Worm (Caenorhabditis elegans): ENCODE results near the gene srpa-68.
A peak's percentile ranks its signal among the peaks of the same experiment; 100 is the strongest.

Gene srpa-68

ce11 chrV:12291587-12291986 lies at the start of gene srpa-68, which contains the start of gene srh-16:
srpa-68 (minus strand) TSS chrV:12291658.
srh-16 (plus strand) TSS chrV:12291861.
- peak; percentile 65 for TF ChIP-seq snpc-1.3 (tag; optimal IDR thresholded peaks at IDR 0.05; ENCODE audit: insufficient read depth)
- TF ChIP-seq nhr-179 (tag; optimal IDR thresholded peaks at IDR 0.05): no peak
- no peak for TF ChIP-seq lsy-27 (tag; optimal IDR thresholded peaks at IDR 0.05; ENCODE audit: borderline replicate concordance, insufficient read depth)
- TF ChIP-seq tbp1 (GFP tag; optimal IDR thresholded peaks at IDR 0.05): peak; percentile 67
- TF ChIP-seq C17E4.6 (GFP tag; IDR thresholded peaks at IDR 0.05): peak; percentile 74; the same call in 1 of the 2 replicates
- TF ChIP-seq K12H6.12 (tag; optimal IDR thresholded peaks at IDR 0.05): peak; percentile 49
- no peak for TF ChIP-seq Y95B8A.8 (GFP tag; IDR thresholded peaks at IDR 0.05)
- TF ChIP-seq nhr-27 (tag; optimal IDR thresholded peaks at IDR 0.05): no peak
- TF ChIP-seq B0336.3 (GFP tag; IDR thresholded peaks at IDR 0.05): peak; percentile 78
- TF ChIP-seq ztf-6 (GFP tag; IDR thresholded peaks at IDR 0.05): no peak
- peak; percentile 99 for TF ChIP-seq ztf-18 (tag; optimal IDR thresholded peaks at IDR 0.05)
- TF ChIP-seq gei-17 (GFP tag; optimal IDR thresholded peaks at IDR 0.05): peak; percentile 35
- TF ChIP-seq hlh-26 (GFP tag; conservative IDR thresholded peaks at IDR 0.05): no peak
- peak; percentile 70 for TF ChIP-seq snpc-3.4 (tag; optimal IDR thresholded peaks at IDR 0.05)
- peak in 1 of 2 experiments; percentile 30 for TF ChIP-seq rec-8 (tag; optimal IDR thresholded peaks at IDR 0.05)
- peak; percentile 82 to 94 for TF ChIP-seq let-607 (tag; optimal IDR thresholded peaks at IDR 0.05)
- no peak for TF ChIP-seq mel-28 (tag; optimal IDR thresholded peaks at IDR 0.05; ENCODE audit: borderline replicate concordance)
- TF ChIP-seq fkh-3 (tag; optimal IDR thresholded peaks at IDR 0.05): no peak
- TF ChIP-seq akir-1 (GFP tag; optimal IDR thresholded peaks at IDR 0.05): no peak
- 0 out of 2 replicates have a peak, but pooled peaks have one; percentile 31 for TF ChIP-seq egrh-3 (GFP tag; IDR thresholded peaks at IDR 0.05)
- no peak for TF ChIP-seq zim-3 (tag; optimal IDR thresholded peaks at IDR 0.05)
- peak; percentile 60 for TF ChIP-seq snpc-4 (GFP tag; optimal IDR thresholded peaks at IDR 0.05)
- TF ChIP-seq snpc-4 (tag; optimal IDR thresholded peaks at IDR 0.05): peak; percentile 48 to 75 (median 64)
- no peak for TF ChIP-seq bed-1 (GFP tag; IDR thresholded peaks at IDR 0.05)
- TF ChIP-seq Y79H2A.3 (GFP tag; conservative IDR thresholded peaks at IDR 0.05): no peak
- peak; percentile 82 for TF ChIP-seq F23B12.7 (tag; optimal IDR thresholded peaks at IDR 0.05; ENCODE audit: insufficient read depth)
- no peak for TF ChIP-seq nfya-1 (tag; optimal IDR thresholded peaks at IDR 0.05; ENCODE audit: borderline replicate concordance, insufficient read depth)
- TF ChIP-seq dpl-1 (GFP tag; optimal IDR thresholded peaks at IDR 0.05): peak; percentile 90
- TF ChIP-seq F33H1.4 (GFP tag; IDR thresholded peaks at IDR 0.05): peak; percentile 70
- peak; percentile 88 for TF ChIP-seq lin-40 (tag; optimal IDR thresholded peaks at IDR 0.05)
- TF ChIP-seq rcor-1 (GFP tag; IDR thresholded peaks at IDR 0.05): peak; percentile 89
- TF ChIP-seq ceh-91 (GFP tag; IDR thresholded peaks at IDR 0.05): no peak
- TF ChIP-seq Y56A3A.18 (GFP tag; IDR thresholded peaks at IDR 0.05): peak; percentile 93
- no peak for TF ChIP-seq T07F8.4 (tag; optimal IDR thresholded peaks at IDR 0.05)
- no peak for TF ChIP-seq sea-2 (GFP tag; IDR thresholded peaks at IDR 0.05)
- TF ChIP-seq lin-35 (GFP tag; optimal IDR thresholded peaks at IDR 0.05): peak; percentile 74 to 97 (median 91)
- TF ChIP-seq zfh-2 (GFP tag; conservative IDR thresholded peaks at IDR 0.05): peak; percentile 42; the same call in 1 of the 2 replicates
- TF ChIP-seq hmg-20 (GFP tag; IDR thresholded peaks at IDR 0.05): peak; percentile 87
- peak; percentile 74; the same call in 1 of the 2 replicates for TF ChIP-seq K11D2.4 (GFP tag; IDR thresholded peaks at IDR 0.05)
- peak; percentile 90 for TF ChIP-seq dox-1 (GFP tag; IDR thresholded peaks at IDR 0.05)
- peak; percentile 52 for TF ChIP-seq snpc-1.1 (tag; optimal IDR thresholded peaks at IDR 0.05; ENCODE audit: insufficient read depth)
- TF ChIP-seq nfyb-1 (GFP tag; IDR thresholded peaks at IDR 0.05): peak; percentile 85
- no peak for TF ChIP-seq dpff-1 (tag; optimal IDR thresholded peaks at IDR 0.05)
- TF ChIP-seq rpc-1 (optimal IDR thresholded peaks at IDR 0.05): no peak
- TF ChIP-seq rpc-1 (tag; optimal IDR thresholded peaks at IDR 0.05): no peak
- TF ChIP-seq chd-7 (tag; optimal IDR thresholded peaks at IDR 0.05): no peak
- peak; percentile 20 for TF ChIP-seq F49E8.2 (tag; optimal IDR thresholded peaks at IDR 0.05; ENCODE audit: insufficient read depth)

All from whole organism, young adult.